Fruit fly (Drosophila melanogaster) whole organism, embryonic: ENCODE results near the gene Ir75b.
A peak's percentile ranks its signal among the peaks of the same experiment; 100 is the strongest.

Experiments used
- B-H1 ChIP-seq: fragments of 200-800 bp; sonication (Bioruptor generic); IDR thresholded peaks from 3 replicates; pipeline ENCODE4 v1.3.6; 2022; ENCODE audit warnings: missing biosample characterization, missing genetic modification characterization
- CG10462 ChIP-seq: fragments of 200-800 bp; sonication (Bioruptor generic); optimal IDR thresholded peaks from 2 replicates; lab custom pipeline; 2016; ENCODE audit warnings: missing biosample characterization, missing genetic modification characterization
- CG11723 ChIP-seq: fragments of 200-800 bp; sonication (Bioruptor generic); optimal IDR thresholded peaks from 2 replicates; lab custom pipeline; 2017; ENCODE audit warnings: missing biosample characterization, mild to moderate bottlenecking, missing genetic modification characterization
- CG12744 ChIP-seq: fragments of 200-800 bp; sonication (Bioruptor generic); optimal IDR thresholded peaks from 2 replicates; lab custom pipeline; 2016; ENCODE audit warnings: missing biosample characterization, missing genetic modification characterization
- CG13424 ChIP-seq: fragments of 200-800 bp; sonication (Bioruptor generic); optimal IDR thresholded peaks from 2 replicates; lab custom pipeline; 2019; ENCODE audit warnings: missing biosample characterization, mild to moderate bottlenecking, missing genetic modification characterization, moderate library complexity
- CG13775 ChIP-seq: fragments of 200-800 bp; sonication (Bioruptor generic); optimal IDR thresholded peaks from 3 replicates; lab custom pipeline; 2017; ENCODE audit warnings: missing biosample characterization, mild to moderate bottlenecking, missing genetic modification characterization
- CG14014 ChIP-seq: fragments of 200-800 bp; sonication (Bioruptor generic); IDR thresholded peaks from 2 replicates; pipeline ENCODE4 v1.3.6; 2022; ENCODE audit warnings: missing biosample characterization, missing genetic modification characterization
- CG16779 ChIP-seq: fragments of 200-800 bp; sonication (Bioruptor generic); IDR thresholded peaks from 2 replicates; pipeline ENCODE4 v1.3.6; 2022; ENCODE audit warnings: missing biosample characterization, missing genetic modification characterization
- CG16863 ChIP-seq: fragments of 200-800 bp; sonication (Bioruptor generic); optimal IDR thresholded peaks from 3 replicates; lab custom pipeline; 2016; ENCODE audit warnings: missing biosample characterization, missing genetic modification characterization
- CG17328 ChIP-seq: fragments of 200-800 bp; sonication (Bioruptor generic); IDR thresholded peaks from 2 replicates; pipeline ENCODE4 v1.3.6; 2022; ENCODE audit warnings: missing biosample characterization, missing genetic modification characterization
- CG17912 ChIP-seq: fragments of 200-800 bp; sonication (Bioruptor generic); optimal IDR thresholded peaks from 2 replicates; lab custom pipeline; 2018; ENCODE audit warnings: missing biosample characterization, mild to moderate bottlenecking, missing genetic modification characterization
- CG18262 ChIP-seq: fragments of 200-800 bp; optimal IDR thresholded peaks from 3 replicates; lab custom pipeline; 2019; ENCODE audit warnings: missing biosample characterization, mild to moderate bottlenecking, missing genetic modification characterization, moderate library complexity
- CG2129 ChIP-seq: fragments of 200-800 bp; sonication (Bioruptor generic); IDR thresholded peaks from 2 replicates; pipeline ENCODE4 v1.3.6; 2022; ENCODE audit warnings: missing biosample characterization, missing genetic modification characterization; ENCODE audit not compliant: partially characterized antibody
- CG2889 ChIP-seq: fragments of 200-800 bp; sonication (Bioruptor generic); IDR thresholded peaks from 3 replicates; pipeline ENCODE4 v1.3.6; 2022; ENCODE audit warnings: missing biosample characterization, missing genetic modification characterization
- CG3065 ChIP-seq: fragments of 200-800 bp; sonication (Bioruptor generic); optimal IDR thresholded peaks from 2 replicates; lab custom pipeline; 2016; ENCODE audit warnings: missing biosample characterization, missing genetic modification characterization
- CG32772 ChIP-seq: fragments of 200-800 bp; sonication (Bioruptor generic); IDR thresholded peaks from 2 replicates; pipeline ENCODE4 v1.3.6; 2022; ENCODE audit warnings: missing biosample characterization, missing genetic modification characterization
- CG3726 ChIP-seq: fragments of 200-800 bp; sonication (Bioruptor generic); IDR thresholded peaks from 3 replicates; pipeline ENCODE4, ENCODE4 v1.3.6; 2022; ENCODE audit warnings: missing biosample characterization, missing genetic modification characterization
- CG4282 ChIP-seq: fragments of 200-800 bp; sonication (Bioruptor generic); optimal IDR thresholded peaks from 2 replicates; lab custom pipeline; 2016; ENCODE audit warnings: missing biosample characterization, missing genetic modification characterization
- CG43689 ChIP-seq: fragments of 200-800 bp; sonication (Bioruptor generic); IDR thresholded peaks from 2 replicates; pipeline ENCODE4 v1.3.6; 2022; ENCODE audit warnings: missing biosample characterization, missing genetic modification characterization
- CG4424 ChIP-seq: fragments of 200-800 bp; sonication (Bioruptor generic); optimal IDR thresholded peaks from 3 replicates; lab custom pipeline; 2016; ENCODE audit warnings: missing biosample characterization, missing genetic modification characterization
- CG4617 ChIP-seq: fragments of 200-800 bp; sonication (Bioruptor generic); optimal IDR thresholded peaks from 3 replicates; lab custom pipeline; 2016; ENCODE audit warnings: missing biosample characterization, missing genetic modification characterization, borderline replicate concordance
- CG9817 ChIP-seq: fragments of 200-800 bp; sonication (Bioruptor generic); optimal IDR thresholded peaks from 2 replicates; lab custom pipeline; 2018; ENCODE audit warnings: missing biosample characterization, mild to moderate bottlenecking, missing genetic modification characterization, moderate library complexity
- CTCF ChIP-seq: fragments of 200-800 bp; sonication (Bioruptor generic); optimal IDR thresholded peaks from 2 replicates; lab custom pipeline; 2017; ENCODE audit warnings: missing biosample characterization, mild to moderate bottlenecking, missing genetic modification characterization, moderate library complexity
- CoRest ChIP-seq: fragments of 200-800 bp; sonication (Bioruptor generic); optimal IDR thresholded peaks from 3 replicates; lab custom pipeline; 2018; ENCODE audit warnings: missing biosample characterization, mild to moderate bottlenecking, missing genetic modification characterization, moderate library complexity
- Dad ChIP-seq: fragments of 200-800 bp; sonication (Bioruptor generic); optimal IDR thresholded peaks from 3 replicates; lab custom pipeline; 2016; ENCODE audit warnings: missing biosample characterization, missing genetic modification characterization
- Dek ChIP-seq: fragments of 200-800 bp; sonication (Bioruptor generic); optimal IDR thresholded peaks from 3 replicates; lab custom pipeline; 2019; ENCODE audit warnings: missing biosample characterization, mild to moderate bottlenecking, missing genetic modification characterization, moderate library complexity
- Dref ChIP-seq: fragments of 200-800 bp; sonication (Bioruptor generic); IDR thresholded peaks from 2 replicates; pipeline ENCODE4 v1.3.6; 2022; ENCODE audit warnings: missing biosample characterization, missing genetic modification characterization
- Hr39 ChIP-seq: fragments of >200 bp; optimal IDR thresholded peaks from 2 replicates; lab custom pipeline; 2017
- MTF-1 ChIP-seq: fragments of 200-800 bp; sonication (Bioruptor generic); optimal IDR thresholded peaks from 2 replicates; lab custom pipeline; 2018; ENCODE audit warnings: missing biosample characterization, mild to moderate bottlenecking, missing genetic modification characterization, borderline replicate concordance
- Myb ChIP-seq: fragments of 200-800 bp; sonication (Bioruptor generic); optimal IDR thresholded peaks from 2 replicates; lab custom pipeline; 2016; ENCODE audit warnings: missing biosample characterization, missing genetic modification characterization
- NC2α ChIP-seq: fragments of 200-800 bp; sonication (Bioruptor generic); optimal IDR thresholded peaks from 2 replicates; lab custom pipeline; 2016; ENCODE audit warnings: missing biosample characterization, missing genetic modification characterization
- YL-1 ChIP-seq: fragments of 200-800 bp; sonication (Bioruptor generic); optimal IDR thresholded peaks from 3 replicates; lab custom pipeline; 2017; ENCODE audit warnings: missing biosample characterization, mild to moderate bottlenecking, missing genetic modification characterization
- bigmax ChIP-seq: fragments of 200-800 bp; sonication (Bioruptor generic); optimal IDR thresholded peaks from 2 replicates; lab custom pipeline; 2018; ENCODE audit warnings: missing biosample characterization, mild to moderate bottlenecking, missing genetic modification characterization
- btn ChIP-seq: fragments of 200-800 bp; sonication (Bioruptor generic); optimal IDR thresholded peaks from 2 replicates; lab custom pipeline; 2016; ENCODE audit warnings: missing biosample characterization, missing genetic modification characterization
- cad ChIP-seq: fragments of >200 bp; optimal IDR thresholded peaks from 2 replicates; lab custom pipeline; 2017; ENCODE audit warnings: missing biosample characterization, missing genetic modification characterization
- chm ChIP-seq: fragments of 200-800 bp; sonication (Bioruptor generic); IDR thresholded peaks from 2 replicates; pipeline ENCODE4 v1.3.6; 2022; ENCODE audit warnings: missing biosample characterization, missing genetic modification characterization
- ci ChIP-seq: fragments of 200-800 bp; sonication (Bioruptor generic); IDR thresholded peaks from 3 replicates; pipeline ENCODE4 v1.3.6; 2022; ENCODE audit warnings: missing biosample characterization, missing genetic modification characterization
- dpn ChIP-seq, 2 experiments: fragments of 200-800 bp; sonication (Bioruptor generic); optimal IDR thresholded peaks; 3 replicates each; lab custom pipeline; 2016; ENCODE audit warnings: missing biosample characterization in 2 of 2, missing genetic modification characterization in 2 of 2
- eve ChIP-seq, 2 experiments: fragments of >200 bp; optimal IDR thresholded peaks; 2 replicates each; lab custom pipeline; 2017; ENCODE audit warnings: missing biosample characterization in 2 of 2, missing genetic modification characterization in 2 of 2
- fd64A ChIP-seq: fragments of 200-800 bp; sonication (Bioruptor generic); optimal IDR thresholded peaks from 3 replicates; lab custom pipeline; 2018; ENCODE audit warnings: missing biosample characterization, mild to moderate bottlenecking, missing genetic modification characterization
- fd96Cb ChIP-seq: fragments of 200-800 bp; sonication (Bioruptor generic); optimal IDR thresholded peaks from 2 replicates; lab custom pipeline; 2018; ENCODE audit warnings: missing biosample characterization, mild to moderate bottlenecking, missing genetic modification characterization, moderate library complexity
- grn ChIP-seq: fragments of 200-800 bp; sonication (Bioruptor generic); optimal IDR thresholded peaks from 3 replicates; lab custom pipeline; 2017; ENCODE audit warnings: missing biosample characterization, missing genetic modification characterization
- gt ChIP-seq: fragments of 200-800 bp; sonication (Bioruptor generic); IDR thresholded peaks from 2 replicates; pipeline ENCODE4 v1.3.6; 2022; ENCODE audit warnings: missing biosample characterization, missing genetic modification characterization
- hkb ChIP-seq, 2 experiments: fragments of 200-800 bp in 1 of 2; fragments of >200 bp in 1 of 2; sonication (Bioruptor generic) in 1 of 2; IDR thresholded peaks in 1 of 2; optimal IDR thresholded peaks in 1 of 2; 2 replicates each; pipeline versions ENCODE4 v1.3.6 to Lab custom; 2017 to 2022; ENCODE audit warnings: missing biosample characterization in 1 of 2, missing genetic modification characterization in 1 of 2
- ken ChIP-seq: fragments of 200-800 bp; sonication (Bioruptor generic); IDR thresholded peaks from 3 replicates; pipeline ENCODE4 v1.3.6; 2022; ENCODE audit warnings: missing biosample characterization, missing genetic modification characterization
- oc ChIP-seq: fragments of 200-800 bp; sonication (Bioruptor generic); optimal IDR thresholded peaks from 2 replicates; lab custom pipeline; 2018; ENCODE audit warnings: missing biosample characterization, mild to moderate bottlenecking, missing genetic modification characterization, moderate library complexity
- otp ChIP-seq: fragments of 200-800 bp; sonication (Bioruptor generic); IDR thresholded peaks from 3 replicates; pipeline ENCODE4, ENCODE4 v1.3.6; 2022; ENCODE audit warnings: missing biosample characterization, missing genetic modification characterization
- psq ChIP-seq: fragments of 200-800 bp; sonication (Bioruptor generic); optimal IDR thresholded peaks from 2 replicates; lab custom pipeline; 2017; ENCODE audit warnings: missing biosample characterization, missing genetic modification characterization
- salm ChIP-seq: fragments of 200-800 bp; sonication (Bioruptor generic); optimal IDR thresholded peaks from 2 replicates; lab custom pipeline; 2018; ENCODE audit warnings: missing biosample characterization, mild to moderate bottlenecking, missing genetic modification characterization
- so ChIP-seq: fragments of 200-800 bp; sonication (Bioruptor generic); IDR thresholded peaks from 3 replicates; pipeline ENCODE4 v1.3.6; 2022; ENCODE audit warnings: missing biosample characterization, missing genetic modification characterization
- stwl ChIP-seq: fragments of 200-800 bp; sonication (Bioruptor generic); optimal IDR thresholded peaks from 3 replicates; lab custom pipeline; 2018; ENCODE audit warnings: missing biosample characterization, mild to moderate bottlenecking, missing genetic modification characterization, moderate library complexity
- zf30C ChIP-seq: fragments of 200-800 bp; sonication (Bioruptor generic); optimal IDR thresholded peaks from 3 replicates; lab custom pipeline; 2018; ENCODE audit warnings: missing biosample characterization, mild to moderate bottlenecking, missing genetic modification characterization

Ir75b gene

DNA sequence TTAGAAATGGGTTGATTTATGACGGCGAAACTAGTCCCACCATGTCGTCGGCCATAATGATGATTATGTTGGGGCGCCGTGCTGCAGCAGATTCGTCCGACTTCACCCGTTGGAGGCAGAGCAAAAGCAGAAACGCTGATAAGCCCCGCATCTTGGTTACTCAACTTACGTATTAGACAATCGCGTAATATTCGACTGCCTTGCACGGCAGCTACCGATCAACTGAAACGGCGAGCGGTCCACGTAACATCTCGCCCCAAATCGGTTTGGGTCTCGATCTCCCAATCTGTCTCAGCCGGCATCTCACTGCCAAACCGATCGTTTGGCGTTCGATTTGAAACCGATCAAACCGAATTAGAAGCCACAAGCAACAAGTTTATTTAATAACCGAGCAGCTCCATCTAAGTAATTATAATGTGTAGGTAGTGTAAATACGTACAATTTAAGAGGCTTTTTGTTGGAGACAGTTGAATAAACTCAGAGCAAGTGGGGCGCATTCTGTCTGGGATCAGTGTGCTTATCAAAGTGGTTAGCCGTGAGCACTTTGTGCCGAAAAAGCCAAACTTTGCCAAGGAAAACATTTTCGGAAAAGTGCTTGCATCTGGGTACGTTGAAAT, 11.3 kb downstream of the Ir75b start, which contains the start of gene CG32191 (continued):
- TF ChIP-seq CG2129 (GFP tag; lab: Robert Waterston, UW) (no peak), ci (GFP tag; lab: Robert Waterston, UW) (0 out of 3 replicates have a peak, but pooled peaks have one; percentile 31), bigmax (no peak), B-H1 (GFP tag; lab: Robert Waterston, UW) (no peak), Dref (GFP tag; lab: Robert Waterston, UW) (no peak), CG17912 (no peak), CG4282 (GFP tag; lab: Kevin White, UChicago) (no peak), CG13775 (no peak), Dad (GFP tag; lab: Kevin White, UChicago) (no peak), NC2α (GFP tag; lab: Kevin White, UChicago) (no peak), CG18262 (tag; lab: Kevin White, UChicago) (no peak), grn (GFP tag; lab: Kevin White, UChicago) (no peak), hkb (optimal IDR thresholded peaks at IDR 0.05; lab: Kevin White, UChicago) (no peak), hkb (GFP tag; IDR thresholded peaks at IDR 0.05; lab: Robert Waterston, UW) (no peak), CG10462 (GFP tag; lab: Kevin White, UChicago) (no peak), ken (GFP tag; lab: Robert Waterston, UW) (no peak), otp (GFP tag; lab: Robert Waterston, UW) (no peak), zf30C (GFP tag; lab: Kevin White, UChicago) (no peak), eve (GFP tag; optimal IDR thresholded peaks at IDR 0.05; lab: Kevin White, UChicago) (no peak), CG3726 (GFP tag; lab: Robert Waterston, UW) (no peak), CG4424 (GFP tag; lab: Kevin White, UChicago) (no peak), CG17328 (GFP tag; lab: Robert Waterston, UW) (no peak), stwl (tag; lab: Kevin White, UChicago) (no peak), Myb (GFP tag; lab: Kevin White, UChicago) (no peak), CG9817 (no peak), Dek (no peak), btn (GFP tag; lab: Kevin White, UChicago) (no peak), CTCF (GFP tag; lab: Kevin White, UChicago) (no peak), CG16779 (GFP tag; lab: Robert Waterston, UW) (no peak), CG13424 (no peak), CG32772 (no peak), oc (tag; lab: Kevin White, UChicago) (peak; percentile 40), fd64A (no peak), CoRest (tag; lab: Kevin White, UChicago) (no peak), CG12744 (GFP tag; lab: Kevin White, UChicago) (no peak), cad (no peak), MTF-1 (no peak), CG14014 (GFP tag; lab: Robert Waterston, UW) (no peak), CG2889 (GFP tag; lab: Robert Waterston, UW) (0 out of 3 replicates have a peak, but pooled peaks have one; percentile 8), CG43689 (GFP tag; lab: Robert Waterston, UW) (no peak), dpn (GFP tag; optimal IDR thresholded peaks at IDR 0.05; lab: Kevin White, UChicago) (no peak), YL-1 (GFP tag; lab: Kevin White, UChicago) (no peak), CG4617 (GFP tag; lab: Kevin White, UChicago) (no peak), CG11723 (GFP tag; lab: Kevin White, UChicago) (no peak), chm (GFP tag; lab: Robert Waterston, UW) (no peak), salm (tag; lab: Kevin White, UChicago) (no peak), so (no peak), fd96Cb (no peak), CG16863 (no peak), psq (no peak), Hr39 (lab: Kevin White, UChicago) (no peak), CG3065 (GFP tag; lab: Kevin White, UChicago) (no peak), gt (GFP tag; lab: Robert Waterston, UW) (no peak)
